Worm (Caenorhabditis elegans) whole organism, late embryonic: Measurements from ENCODE around the gene ttr-5.

Experiments
- ama-1 ChIP-seq: fragments of 150-350 bp; optimal IDR thresholded peaks from 2 replicates; lab custom pipeline; 2014
- dmd-4 ChIP-seq: sonication (generic microtip); optimal IDR thresholded peaks from 2 replicates; lab custom pipeline; 2016; ENCODE audit warnings: borderline replicate concordance, missing genetic modification characterization, missing compliant biosample characterization
- eyg-1 ChIP-seq: sonication (generic microtip); optimal IDR thresholded peaks from 2 replicates; lab custom pipeline; 2016; ENCODE audit warnings: missing genotype, missing genetic modification characterization, missing compliant biosample characterization
- mec-3 ChIP-seq: sonication (generic microtip); optimal IDR thresholded peaks from 2 replicates; lab custom pipeline; 2016; ENCODE audit warnings: borderline replicate concordance, missing genetic modification characterization, missing compliant biosample characterization
- nhr-11 ChIP-seq: fragments of 150-350 bp; optimal IDR thresholded peaks from 2 replicates; lab custom pipeline; 2014; ENCODE audit warnings: missing biosample characterization, missing genetic modification characterization
- rnt-1 ChIP-seq: sonication (generic microtip); optimal IDR thresholded peaks from 2 replicates; lab custom pipeline; 2016; ENCODE audit warnings: missing genetic modification characterization, missing compliant biosample characterization
- sox-4 ChIP-seq: sonication (generic microtip); optimal IDR thresholded peaks from 2 replicates; lab custom pipeline; 2017; ENCODE audit warnings: mild to moderate bottlenecking, missing genetic modification characterization, inconsistent platforms, missing compliant biosample characterization
- unc-55 ChIP-seq: sonication (generic microtip); optimal IDR thresholded peaks from 2 replicates; lab custom pipeline; 2017; ENCODE audit warnings: missing biosample characterization, missing genetic modification reagents, missing genetic modification characterization
- unc-86 ChIP-seq: sonication (generic microtip); optimal IDR thresholded peaks from 2 replicates; lab custom pipeline; 2016; ENCODE audit warnings: missing genetic modification characterization, missing compliant biosample characterization

- TF ChIP-seq unc-86 (tag; lab: Kevin White, UChicago) (no peak), nhr-11 (no peak), ama-1 (lab: Kevin White, UChicago) (no peak), rnt-1 (tag; lab: Kevin White, UChicago) (no peak), sox-4 (tag; lab: Kevin White, UChicago) (no peak), unc-55 (GFP tag; lab: Kevin White, UChicago) (no peak), mec-3 (tag; lab: Kevin White, UChicago) (no peak), eyg-1 (tag; lab: Kevin White, UChicago) (no peak), dmd-4 (tag; lab: Kevin White, UChicago) (no peak)
Observed at ce11 chrIII:9355412-9355969, 25.4 kb downstream of the ttr-5 start, which contains the start of gene chtb-1.
